Worm (Caenorhabditis elegans) whole organism, late embryonic: ENCODE measurements around the gene T21D12.12.

ENCODE experiments used
- K09A11.1 ChIP-seq: sonication (generic microtip); optimal IDR thresholded peaks from 2 replicates; lab custom pipeline; 2017; ENCODE audit warnings: antibody characterized with exemption, mild to moderate bottlenecking, missing genetic modification characterization, missing compliant biosample characterization; ENCODE audit not compliant: insufficient read depth
- T23F11.4 ChIP-seq: fragments of 200-800 bp; sonication (Bioruptor generic); optimal IDR thresholded peaks from 2 replicates; lab custom pipeline; 2018; ENCODE audit warnings: mild to moderate bottlenecking, missing genetic modification characterization, missing compliant biosample characterization
- ahr-1 ChIP-seq: sonication (generic microtip); optimal IDR thresholded peaks from 2 replicates; lab custom pipeline; 2016; ENCODE audit warnings: missing genetic modification characterization, missing compliant biosample characterization
- ceh-24 ChIP-seq: sonication (generic microtip); optimal IDR thresholded peaks from 2 replicates; lab custom pipeline; 2016; ENCODE audit warnings: mild to moderate bottlenecking, missing genetic modification characterization, missing compliant biosample characterization
- elt-2 ChIP-seq: sonication (generic microtip); optimal IDR thresholded peaks from 2 replicates; lab custom pipeline; 2016; ENCODE audit warnings: missing genetic modification reagents, missing genetic modification characterization, missing compliant biosample characterization
- hlh-6 ChIP-seq: sonication (generic microtip); optimal IDR thresholded peaks from 2 replicates; lab custom pipeline; 2016; ENCODE audit warnings: missing genotype, missing genetic modification characterization, missing compliant biosample characterization
- lin-11 ChIP-seq: fragments of 200-800 bp; sonication (Bioruptor generic); optimal IDR thresholded peaks from 2 replicates; lab custom pipeline; 2018; ENCODE audit warnings: mild to moderate bottlenecking, missing genetic modification characterization, missing compliant biosample characterization
- tbx-7 ChIP-seq: sonication (generic microtip); optimal IDR thresholded peaks from 2 replicates; lab custom pipeline; 2016; ENCODE audit warnings: missing genotype, missing genetic modification characterization, missing compliant biosample characterization
- unc-3 ChIP-seq, 2 experiments: fragments of 200-800 bp in 1 of 2; sonication (Bioruptor generic) in 1 of 2; sonication (generic microtip) in 1 of 2; conservative IDR thresholded peaks in 1 of 2; optimal IDR thresholded peaks in 1 of 2; 2 replicates each; pipeline versions ENCODE4 v1.3.6 to Lab custom; 2016 to 2022; ENCODE audit warnings: missing compliant biosample characterization in 2 of 2, missing genetic modification characterization in 2 of 2, missing genetic modification reagents in 1 of 2
- unc-42 ChIP-seq: sonication (generic microtip); optimal IDR thresholded peaks from 2 replicates; lab custom pipeline; 2016; ENCODE audit warnings: missing genotype, missing genetic modification characterization, missing compliant biosample characterization
- unc-55 ChIP-seq: sonication (generic microtip); optimal IDR thresholded peaks from 2 replicates; lab custom pipeline; 2017; ENCODE audit warnings: missing biosample characterization, missing genetic modification reagents, missing genetic modification characterization

T21D12.12 gene

ce11 chrIV:309526-309925 is 43.3 kb downstream of the T21D12.12 start:
- TF ChIP-seq T23F11.4 (GFP tag; lab: Kevin White, UChicago), result no peak
- no peak for TF ChIP-seq hlh-6 (tag; lab: Kevin White, UChicago)
- no peak for TF ChIP-seq elt-2
- TF ChIP-seq unc-42 (tag; lab: Kevin White, UChicago), result no peak
- no peak for TF ChIP-seq lin-11 (tag; lab: Kevin White, UChicago)
- TF ChIP-seq K09A11.1 (tag; lab: Kevin White, UChicago), result no peak

ce11 chrIV:313615-314014 is 47.4 kb downstream of the T21D12.12 start, which contains the start of gene snai-1:
Gene snai-1 (minus strand): TSS chrIV:313715.
- TF ChIP-seq ahr-1 (no peak), tbx-7 (tag; lab: Kevin White, UChicago) (no peak), unc-3 (GFP tag; conservative IDR thresholded peaks at IDR 0.05; lab: Robert Waterston, UW) (no peak), unc-3 (tag; optimal IDR thresholded peaks at IDR 0.05; lab: Kevin White, UChicago) (no peak)

ce11 chrIV:314475-314874 is 48.2 kb downstream of the T21D12.12 start:
- peak; percentile 57 for TF ChIP-seq unc-55 (GFP tag; lab: Kevin White, UChicago)
- TF ChIP-seq ceh-24 (tag; lab: Kevin White, UChicago), result no peak
- TF ChIP-seq, all 69 proteins: peak for 1
